Fruit fly (Drosophila melanogaster) whole organism, wandering third instar larva: Measurements from ENCODE around the gene CG13601.

ENCODE experiments used
- Abd-B ChIP-seq: fragments of >200 bp; optimal IDR thresholded peaks from 2 replicates; lab custom pipeline; 2017; ENCODE audit warnings: missing biosample characterization, missing genetic modification characterization
- CG32264 ChIP-seq: fragments of 200-800 bp; sonication (Bioruptor generic); optimal IDR thresholded peaks from 2 replicates; lab custom pipeline; 2016; ENCODE audit warnings: missing biosample characterization, missing genetic modification characterization
- CG9705 ChIP-seq: fragments of 200-800 bp; sonication (Bioruptor generic); optimal IDR thresholded peaks from 2 replicates; lab custom pipeline; 2018; ENCODE audit warnings: missing biosample characterization, mild to moderate bottlenecking, missing genetic modification characterization
- CrebA ChIP-seq: fragments of 200-800 bp; sonication (Bioruptor generic); optimal IDR thresholded peaks from 2 replicates; lab custom pipeline; 2016; ENCODE audit warnings: missing biosample characterization, mild to moderate bottlenecking, missing genetic modification characterization, borderline replicate concordance
- Dfd ChIP-seq: fragments of >200 bp; optimal IDR thresholded peaks from 2 replicates; lab custom pipeline; 2017; ENCODE audit warnings: missing biosample characterization, missing genetic modification characterization
- Dif ChIP-seq: fragments of 200-275, 200-300 bp; sonication (Bioruptor generic); optimal IDR thresholded peaks from 2 replicates; lab custom pipeline; 2018; ENCODE audit warnings: missing biosample characterization, missing genetic modification characterization; ENCODE audit not compliant: partially characterized antibody
- GATAd ChIP-seq: sonication (Bioruptor generic); optimal IDR thresholded peaks from 2 replicates; lab custom pipeline; 2016; ENCODE audit warnings: missing biosample characterization, missing genetic modification characterization
- HLH106 ChIP-seq: fragments of 200-800 bp; optimal IDR thresholded peaks from 3 replicates; lab custom pipeline; 2019; ENCODE audit warnings: missing biosample characterization, mild to moderate bottlenecking, missing genetic modification characterization, moderate library complexity
- Hnf4 ChIP-seq: fragments of 200-800 bp; sonication (Bioruptor generic); optimal IDR thresholded peaks from 2 replicates; lab custom pipeline; 2016; ENCODE audit warnings: missing biosample characterization, mild to moderate bottlenecking, missing genetic modification characterization
- Hr78 ChIP-seq: fragments of >200 bp; optimal IDR thresholded peaks from 2 replicates; lab custom pipeline; 2017; ENCODE audit warnings: missing biosample characterization, missing genetic modification characterization
- Hr83 ChIP-seq: fragments of 200-300 bp; sonication (Bioruptor generic); optimal IDR thresholded peaks from 2 replicates; lab custom pipeline; 2016; ENCODE audit warnings: missing biosample characterization, mild to moderate bottlenecking, missing genetic modification characterization, moderate library complexity; ENCODE audit not compliant: poor library complexity, severe bottlenecking
- Jra ChIP-seq: sonication (Bioruptor generic); optimal IDR thresholded peaks from 2 replicates; lab custom pipeline; 2016; ENCODE audit warnings: missing biosample characterization, missing genetic modification characterization
- Mio ChIP-seq: sonication (Bioruptor generic); optimal IDR thresholded peaks from 2 replicates; lab custom pipeline; 2016; ENCODE audit warnings: missing biosample characterization, missing genetic modification characterization
- Myc ChIP-seq: fragments of >200 bp; optimal IDR thresholded peaks from 2 replicates; lab custom pipeline; 2017
- N ChIP-seq: fragments of >200 bp; optimal IDR thresholded peaks from 2 replicates; lab custom pipeline; 2018; ENCODE audit warnings: missing biosample characterization, missing external identifiers, missing genetic modification characterization
- OdsH ChIP-seq: fragments of 200-800 bp; sonication (Bioruptor generic); optimal IDR thresholded peaks from 2 replicates; lab custom pipeline; 2016; ENCODE audit warnings: missing biosample characterization, mild to moderate bottlenecking, missing genetic modification characterization
- Rel ChIP-seq, 2 experiments: fragments of 200-800 bp; sonication (Bioruptor generic) in 1 of 2; optimal IDR thresholded peaks; 2 replicates in 1 of 2; 3 replicates in 1 of 2; lab custom pipeline; 2016 to 2019; ENCODE audit warnings: mild to moderate bottlenecking in 2 of 2, missing biosample characterization in 2 of 2, missing genetic modification characterization in 2 of 2, moderate library complexity in 1 of 2
- Sp1 ChIP-seq: fragments of 200-800 bp; sonication (Bioruptor generic); optimal IDR thresholded peaks from 3 replicates; lab custom pipeline; 2019; ENCODE audit warnings: missing biosample characterization, mild to moderate bottlenecking, missing genetic modification characterization, moderate library complexity
- Vsx2 ChIP-seq: fragments of 200-300, 225-300 bp; sonication (Bioruptor generic); optimal IDR thresholded peaks from 2 replicates; lab custom pipeline; 2018; ENCODE audit warnings: missing biosample characterization, missing genetic modification characterization; ENCODE audit not compliant: partially characterized antibody
- br ChIP-seq: fragments of 200-800 bp; sonication (Bioruptor generic); optimal IDR thresholded peaks from 2 replicates; lab custom pipeline; 2016; ENCODE audit warnings: missing biosample characterization, missing genetic modification characterization
- brk ChIP-seq: fragments of 200-800 bp; sonication (Bioruptor generic); optimal IDR thresholded peaks from 2 replicates; lab custom pipeline; 2016; ENCODE audit warnings: missing biosample characterization, mild to moderate bottlenecking, missing genetic modification characterization
- dl ChIP-seq, 2 experiments: fragments of 175-275, 200-275 bp in 1 of 2; fragments of 200-275 bp in 1 of 2; sonication (Bioruptor generic); optimal IDR thresholded peaks; lab custom pipeline; 2018; ENCODE audit warnings: mild to moderate bottlenecking in 2 of 2, missing biosample characterization in 2 of 2, missing genetic modification characterization in 2 of 2, moderate library complexity in 2 of 2; ENCODE audit not compliant: partially characterized antibody in 2 of 2, insufficient read depth in 1 of 2
- dmrt93B ChIP-seq: fragments of 200-800 bp; sonication (Bioruptor generic); optimal IDR thresholded peaks from 2 replicates; lab custom pipeline; 2018; ENCODE audit warnings: missing biosample characterization, mild to moderate bottlenecking, missing genetic modification characterization
- dsf ChIP-seq: sonication (Bioruptor generic); optimal IDR thresholded peaks from 2 replicates; lab custom pipeline; 2016; ENCODE audit warnings: missing biosample characterization, missing genetic modification characterization, borderline replicate concordance
- ey ChIP-seq: fragments of 200-800 bp; sonication (Bioruptor generic); optimal IDR thresholded peaks from 2 replicates; lab custom pipeline; 2016; ENCODE audit warnings: missing biosample characterization, missing genetic modification characterization
- foxo ChIP-seq, 2 experiments: fragments of 200-800 bp; sonication (Bioruptor generic); optimal IDR thresholded peaks; 2 replicates in 1 of 2; 3 replicates in 1 of 2; lab custom pipeline; 2016 to 2017; ENCODE audit warnings: missing biosample characterization in 2 of 2, missing genetic modification characterization in 2 of 2
- fru ChIP-seq: fragments of 200-800 bp; sonication (Bioruptor generic); optimal IDR thresholded peaks from 3 replicates; lab custom pipeline; 2016; ENCODE audit warnings: missing biosample characterization, mild to moderate bottlenecking, missing genetic modification characterization
- h ChIP-seq: fragments of 200-800 bp; sonication (Bioruptor generic); optimal IDR thresholded peaks from 3 replicates; lab custom pipeline; 2016; ENCODE audit warnings: missing biosample characterization, mild to moderate bottlenecking, missing genetic modification characterization
- jim ChIP-seq: fragments of 175-275, 200-325 bp; sonication (Bioruptor generic); optimal IDR thresholded peaks from 2 replicates; lab custom pipeline; 2016; ENCODE audit warnings: missing biosample characterization, mild to moderate bottlenecking, missing genetic modification characterization
- lola ChIP-seq: fragments of >200 bp; optimal IDR thresholded peaks from 2 replicates; lab custom pipeline; 2017; ENCODE audit warnings: missing biosample characterization, missing genetic modification characterization
- pan ChIP-seq: fragments of >200 bp; optimal IDR thresholded peaks from 2 replicates; lab custom pipeline; 2017
- psq ChIP-seq: fragments of 200-800 bp; sonication (Bioruptor generic); optimal IDR thresholded peaks from 3 replicates; lab custom pipeline; 2017; ENCODE audit warnings: missing biosample characterization, mild to moderate bottlenecking, missing genetic modification characterization, moderate library complexity
- rgr ChIP-seq: fragments of 200-800 bp; sonication (Bioruptor generic); optimal IDR thresholded peaks from 3 replicates; lab custom pipeline; 2016; ENCODE audit warnings: missing biosample characterization, mild to moderate bottlenecking, missing genetic modification characterization
- sage ChIP-seq: fragments of 200-800 bp; sonication (Bioruptor generic); optimal IDR thresholded peaks from 2 replicates; lab custom pipeline; 2016; ENCODE audit warnings: missing biosample characterization, mild to moderate bottlenecking, missing genetic modification characterization
- sv ChIP-seq: fragments of 200-800 bp; sonication (Bioruptor generic); optimal IDR thresholded peaks from 3 replicates; lab custom pipeline; 2016; ENCODE audit warnings: missing biosample characterization, missing genetic modification characterization
- tai ChIP-seq: sonication (Bioruptor generic); optimal IDR thresholded peaks from 2 replicates; lab custom pipeline; 2016; ENCODE audit warnings: missing biosample characterization, missing genetic modification characterization
- usp ChIP-seq: fragments of >200 bp; optimal IDR thresholded peaks from 2 replicates; lab custom pipeline; 2017; ENCODE audit warnings: missing biosample characterization, missing genetic modification characterization
- woc ChIP-seq: sonication (Bioruptor generic); optimal IDR thresholded peaks from 2 replicates; lab custom pipeline; 2016; ENCODE audit warnings: missing biosample characterization, mild to moderate bottlenecking, missing genetic modification characterization

Gene CG13601

dm6 chr3R:23922502-23923350, 4.7 kb downstream of the CG13601 start, which contains the start of the genes sba and CG31141 (continued):
- no peak for TF ChIP-seq Vsx2
- TF ChIP-seq fru (GFP tag; lab: Kevin White, UChicago): no peak
- no peak for TF ChIP-seq CG9705 (GFP tag; lab: Kevin White, UChicago)
- TF ChIP-seq sv (GFP tag; lab: Kevin White, UChicago): no peak
- peak; percentile 62 for TF ChIP-seq Hr83 (GFP tag; lab: Kevin White, UChicago)
- TF ChIP-seq Dif: peak; percentile 25

dm6 chr3R:23921701-23922501, 5.5 kb downstream of the CG13601 start:
- TF ChIP-seq Dfd (no peak), ey (no peak), h (GFP tag; lab: Kevin White, UChicago) (peak; percentile 38), sage (GFP tag; lab: Kevin White, UChicago) (no peak), br (GFP tag; lab: Kevin White, UChicago) (peak; percentile 27), CG9705 (GFP tag; lab: Kevin White, UChicago) (no peak), foxo (GFP tag; optimal IDR thresholded peaks at IDR 0.05; lab: Kevin White, UChicago) (peak in 1 of 2 experiments; percentile 45), tai (no peak), dsf (GFP tag; lab: Kevin White, UChicago) (no peak), Hr78 (GFP tag; lab: Kevin White, UChicago) (no peak), Hr83 (GFP tag; lab: Kevin White, UChicago) (no peak), Myc (no peak), Hnf4 (GFP tag; lab: Kevin White, UChicago) (no peak), dl (GFP tag; optimal IDR thresholded peaks at IDR 0.05; lab: Kevin White, UChicago; ENCODE audit: insufficient read depth in 1 of 2, partially characterized antibody in 2 of 2) (peak in 1 of 2 experiments; percentile 67), dmrt93B (GFP tag; lab: Kevin White, UChicago) (no peak), woc (no peak), CG32264 (GFP tag; lab: Kevin White, UChicago) (no peak), psq (GFP tag; lab: Kevin White, UChicago) (peak; percentile 18), sv (GFP tag; lab: Kevin White, UChicago) (no peak), lola (GFP tag; lab: Kevin White, UChicago) (no peak), Rel (GFP tag; optimal IDR thresholded peaks at IDR 0.05; lab: Kevin White, UChicago) (no peak), Rel (tag; optimal IDR thresholded peaks at IDR 0.05; lab: Kevin White, UChicago) (no peak), GATAd (GFP tag; lab: Kevin White, UChicago) (no peak), N (no peak), HLH106 (tag; lab: Kevin White, UChicago) (peak; percentile 50), fru (GFP tag; lab: Kevin White, UChicago) (no peak), Dif (peak; percentile 75), rgr (GFP tag; lab: Kevin White, UChicago) (peak; percentile 54), OdsH (GFP tag; lab: Kevin White, UChicago) (no peak), Vsx2 (no peak), brk (GFP tag; lab: Kevin White, UChicago) (no peak), Mio (GFP tag; lab: Kevin White, UChicago) (no peak), Jra (GFP tag; lab: Kevin White, UChicago) (no peak), pan (lab: Kevin White, UChicago) (no peak), jim (GFP tag; lab: Kevin White, UChicago) (no peak), usp (GFP tag; lab: Kevin White, UChicago) (no peak), Sp1 (no peak), CrebA (no peak), Abd-B (GFP tag; lab: Kevin White, UChicago) (no peak)
